Worm (Caenorhabditis elegans) whole organism, L4 larva: ENCODE measurements around the gene crb-1.

ENCODE experiments used
- D1046.2 ChIP-seq: fragments of 200-800 bp; sonication (Bioruptor generic); IDR thresholded peaks from 2 replicates; pipeline ENCODE4 v1.3.6; 2022; ENCODE audit warnings: missing genetic modification characterization, missing compliant biosample characterization
- F10B5.3 ChIP-seq: sonication (generic microtip); optimal IDR thresholded peaks from 2 replicates; lab custom pipeline; 2016; ENCODE audit warnings: mild to moderate bottlenecking, missing genetic modification characterization, missing compliant biosample characterization
- F44E2.7 ChIP-seq: fragments of 200-800 bp; sonication (Bioruptor generic); IDR thresholded peaks from 2 replicates; pipeline ENCODE4 v2.1.2; 2022; ENCODE audit warnings: missing genetic modification characterization, missing compliant biosample characterization
- F49E8.2 ChIP-seq: sonication (generic microtip); optimal IDR thresholded peaks from 2 replicates; lab custom pipeline; 2016; ENCODE audit warnings: missing compliant biosample characterization, mild to moderate bottlenecking, missing genetic modification characterization, borderline replicate concordance
- T26A8.4 ChIP-seq: fragments of 200-800 bp; sonication (Bioruptor generic); IDR thresholded peaks from 2 replicates; pipeline ENCODE4 v1.3.6; 2022; ENCODE audit warnings: missing genetic modification characterization, missing compliant biosample characterization
- Y75B8A.6 ChIP-seq: fragments of 200-800 bp; sonication (Bioruptor generic); IDR thresholded peaks from 2 replicates; pipeline ENCODE4 v1.3.6; 2022; ENCODE audit warnings: missing genetic modification reagents, missing genetic modification characterization, missing compliant biosample characterization
- ZK337.2 ChIP-seq: fragments of 200-800 bp; sonication (Bioruptor generic); IDR thresholded peaks from 2 replicates; pipeline ENCODE4 v1.3.6; 2022; ENCODE audit warnings: missing genetic modification reagents, missing genetic modification characterization, missing compliant biosample characterization
- ceh-62 ChIP-seq: sonication (generic microtip); optimal IDR thresholded peaks from 2 replicates; lab custom pipeline; 2017; ENCODE audit warnings: missing biosample characterization, missing genetic modification characterization
- daf-16 ChIP-seq, 3 experiments: sonication (generic microtip); optimal IDR thresholded peaks; 2 replicates each; lab custom pipeline; 2016 to 2017; ENCODE audit warnings: missing genetic modification characterization in 3 of 3, missing genetic modification reagents in 3 of 3, mild to moderate bottlenecking in 2 of 3, missing compliant biosample characterization in 2 of 3, missing biosample characterization in 1 of 3, moderate library complexity in 1 of 3
- daf-19 ChIP-seq: fragments of 200-800 bp; sonication (Bioruptor generic); conservative IDR thresholded peaks from 2 replicates; pipeline ENCODE4 v1.3.6; 2022; ENCODE audit warnings: missing genetic modification characterization, missing compliant biosample characterization
- fkh-10 ChIP-seq: fragments of 150-350 bp; optimal IDR thresholded peaks from 2 replicates; lab custom pipeline; 2014; ENCODE audit warnings: missing biosample characterization, missing genetic modification reagents, missing genetic modification characterization
- hif-1 ChIP-seq, 2 experiments: sonication (generic microtip); optimal IDR thresholded peaks; 2 replicates each; lab custom pipeline; 2016 to 2017; ENCODE audit warnings: missing compliant biosample characterization in 2 of 2, missing genetic modification characterization in 2 of 2, missing genetic modification reagents in 2 of 2, missing genotype in 2 of 2, mild to moderate bottlenecking in 1 of 2
- hlh-11 ChIP-seq: fragments of 200-800 bp; sonication (Bioruptor generic); optimal IDR thresholded peaks from 2 replicates; lab custom pipeline; 2018; ENCODE audit warnings: mild to moderate bottlenecking, missing genetic modification characterization, missing compliant biosample characterization
- hlh-30 ChIP-seq: sonication (generic microtip); optimal IDR thresholded peaks from 2 replicates; lab custom pipeline; 2017; ENCODE audit warnings: antibody characterized with exemption, mild to moderate bottlenecking, missing genetic modification characterization, missing compliant biosample characterization; ENCODE audit not compliant: insufficient read depth
- lin-13 ChIP-seq: fragments of 150-350 bp; optimal IDR thresholded peaks from 2 replicates; lab custom pipeline; 2014; ENCODE audit warnings: missing biosample characterization, missing genetic modification reagents, missing genetic modification characterization
- lin-15B ChIP-seq: fragments of 150-350 bp; sonication (generic microtip); optimal IDR thresholded peaks from 3 replicates; lab custom pipeline; 2014; ENCODE audit warnings: missing biosample characterization, missing genetic modification characterization
- lsy-2 ChIP-seq, 2 experiments: fragments of 150-350 bp in 1 of 2; sonication (generic microtip) in 1 of 2; optimal IDR thresholded peaks; 2 replicates each; lab custom pipeline; 2014 to 2017; ENCODE audit warnings: missing biosample characterization in 2 of 2, missing genetic modification characterization in 2 of 2
- mdl-1 ChIP-seq, 2 experiments: fragments of 150-350 bp in 1 of 2; sonication (generic microtip) in 1 of 2; optimal IDR thresholded peaks; 2 replicates each; lab custom pipeline; 2014 to 2017; ENCODE audit warnings: missing biosample characterization in 2 of 2, missing genetic modification characterization in 2 of 2
- mes-2 ChIP-seq: sonication (generic microtip); optimal IDR thresholded peaks from 2 replicates; lab custom pipeline; 2016; ENCODE audit warnings: missing genotype, mild to moderate bottlenecking, missing genetic modification characterization, missing compliant biosample characterization; ENCODE audit not compliant: poor library complexity, severe bottlenecking
- mxl-3 ChIP-seq: fragments of 200-800 bp; sonication (Bioruptor generic); optimal IDR thresholded peaks from 2 replicates; lab custom pipeline; 2018; ENCODE audit warnings: mild to moderate bottlenecking, missing genetic modification characterization, missing compliant biosample characterization
- nhr-10 ChIP-seq: fragments of 150-350 bp; optimal IDR thresholded peaks from 2 replicates; lab custom pipeline; 2014; ENCODE audit warnings: missing biosample characterization, missing genetic modification characterization
- nhr-11 ChIP-seq: fragments of 150-350 bp; optimal IDR thresholded peaks from 2 replicates; lab custom pipeline; 2014; ENCODE audit warnings: missing biosample characterization, missing genetic modification characterization
- nhr-25 ChIP-seq: sonication (generic microtip); optimal IDR thresholded peaks from 2 replicates; lab custom pipeline; 2017; ENCODE audit warnings: missing genetic modification characterization, mild to moderate bottlenecking, missing compliant biosample characterization, antibody characterized with exemption, moderate library complexity, borderline replicate concordance; ENCODE audit not compliant: insufficient read depth
- nhr-28 ChIP-seq: fragments of 150-350 bp; optimal IDR thresholded peaks from 2 replicates; lab custom pipeline; 2014; ENCODE audit warnings: missing biosample characterization, missing genetic modification characterization
- nhr-76 ChIP-seq: fragments of 150-350 bp; optimal IDR thresholded peaks from 2 replicates; lab custom pipeline; 2014; ENCODE audit warnings: missing biosample characterization, missing genetic modification characterization
- php-3 ChIP-seq: fragments of 200-800 bp; sonication (Bioruptor generic); IDR thresholded peaks from 2 replicates; pipeline ENCODE4 v1.3.6; 2022; ENCODE audit warnings: missing genetic modification reagents, missing genetic modification characterization, missing compliant biosample characterization
- pqm-1 ChIP-seq: sonication (generic microtip); optimal IDR thresholded peaks from 2 replicates; lab custom pipeline; 2017; ENCODE audit warnings: missing biosample characterization, missing genetic modification characterization
- set-16 ChIP-seq: fragments of 200-800 bp; sonication (Bioruptor generic); IDR thresholded peaks from 2 replicates; pipeline ENCODE4 v1.3.6; 2022; ENCODE audit warnings: missing genetic modification reagents, missing genetic modification characterization, missing compliant biosample characterization
- skn-1 ChIP-seq: fragments of 150-350 bp; optimal IDR thresholded peaks from 2 replicates; lab custom pipeline; 2014; ENCODE audit warnings: missing biosample characterization, missing genetic modification characterization
- tra-1 ChIP-seq: fragments of 200-800 bp; sonication (Bioruptor generic); IDR thresholded peaks from 2 replicates; pipeline ENCODE4 v1.3.6; 2022; ENCODE audit warnings: missing genetic modification reagents, missing genetic modification characterization, missing compliant biosample characterization
- unc-62 ChIP-seq, 3 experiments: fragments of 150-350 bp in 1 of 3; sonication (generic microtip); optimal IDR thresholded peaks in 2 of 3; peaks in 1 of 3; 1 replicate in 1 of 3; 2 replicates in 2 of 3; lab custom pipeline; 2014 to 2017; ENCODE audit warnings: missing biosample characterization in 3 of 3, missing genetic modification characterization in 3 of 3, missing genetic modification reagents in 3 of 3, missing genotype in 1 of 3
- zfp-3 ChIP-seq: fragments of 200-800 bp; sonication (Bioruptor generic); conservative IDR thresholded peaks from 2 replicates; pipeline ENCODE4 v1.3.6; 2022; ENCODE audit warnings: missing genetic modification reagents, missing genetic modification characterization, missing compliant biosample characterization
- zip-11 ChIP-seq: fragments of 200-800 bp; sonication (Bioruptor generic); IDR thresholded peaks from 2 replicates; pipeline ENCODE4 v1.3.6; 2022; ENCODE audit warnings: missing genetic modification characterization, missing compliant biosample characterization
- ztf-11 ChIP-seq: fragments of 150-350 bp; optimal IDR thresholded peaks from 2 replicates; lab custom pipeline; 2014; ENCODE audit warnings: missing biosample characterization, missing genetic modification characterization
- ztf-7 ChIP-seq: fragments of 150-350 bp; optimal IDR thresholded peaks from 2 replicates; lab custom pipeline; 2014; ENCODE audit warnings: missing biosample characterization, missing genetic modification characterization

The crb-1 gene

ce11 chrX:17392182-17392581, 21.6 kb downstream of the crb-1 start (continued):
- no peak for TF ChIP-seq Y75B8A.6 (GFP tag; lab: Robert Waterston, UW)
- peak in 1 of 2 experiments; percentile 33 for TF ChIP-seq daf-16 (GFP tag; optimal IDR thresholded peaks at IDR 0.05; lab: Kevin White, UChicago)
- peak; percentile 55 for TF ChIP-seq daf-16 (tag; optimal IDR thresholded peaks at IDR 0.05; lab: Kevin White, UChicago)
- TF ChIP-seq zip-11 (GFP tag; lab: Robert Waterston, UW) = no peak
- peak in 1 of 2 experiments; percentile 70 for TF ChIP-seq mdl-1 (tag; optimal IDR thresholded peaks at IDR 0.05; lab: Kevin White, UChicago)
- no peak for TF ChIP-seq skn-1 (tag; lab: Kevin White, UChicago)
- TF ChIP-seq T26A8.4 (GFP tag; lab: Robert Waterston, UW) = 0 out of 2 replicates have a peak, but pooled peaks have one; percentile 18
- TF ChIP-seq nhr-25 (tag; lab: Kevin White, UChicago) = peak; percentile 40
- no peak for TF ChIP-seq fkh-10 (GFP tag; lab: Kevin White, UChicago)
- no peak for TF ChIP-seq lin-15B (tag; lab: Kevin White, UChicago)
- TF ChIP-seq F44E2.7 (GFP tag; lab: Robert Waterston, UW) = no peak
- TF ChIP-seq ztf-11 = no peak
- peak; percentile 14 for TF ChIP-seq ztf-7 (tag; lab: Kevin White, UChicago)
- TF ChIP-seq lin-13 (GFP tag; lab: Kevin White, UChicago) = peak; percentile 32
- peak; percentile 37 for TF ChIP-seq pqm-1
- peak; percentile 61 for TF ChIP-seq nhr-11 (tag; lab: Kevin White, UChicago)
- no peak for TF ChIP-seq nhr-10 (tag; lab: Kevin White, UChicago)

- TF ChIP-seq F10B5.3 (tag; lab: Kevin White, UChicago) (no peak), ZK337.2 (GFP tag; lab: Robert Waterston, UW) (no peak), zip-11 (GFP tag; lab: Robert Waterston, UW) (no peak), nhr-25 (tag; lab: Kevin White, UChicago) (no peak), D1046.2 (GFP tag; lab: Robert Waterston, UW) (no peak), skn-1 (tag; lab: Kevin White, UChicago) (no peak), tra-1 (no peak), nhr-76 (no peak), pqm-1 (no peak)
Observed at ce11 chrX:17391515-17391914, 22.3 kb downstream of the crb-1 start, which contains the start of gene F10D7.5. Gene F10D7.5 (minus strand): TSS chrX:17391615.

- no peak for TF ChIP-seq F49E8.2 (tag; lab: Kevin White, UChicago)
- peak; percentile 43 for TF ChIP-seq set-16 (GFP tag; lab: Robert Waterston, UW)
- TF ChIP-seq unc-62 (GFP tag; optimal IDR thresholded peaks at IDR 0.05 in 1 of 2; lab: Kevin White, UChicago) = peak in 1 of 2 experiments; percentile 96
- no peak for TF ChIP-seq unc-62 (tag; optimal IDR thresholded peaks at IDR 0.05; lab: Kevin White, UChicago)
Observed at ce11 chrX:17390531-17390930, 23.3 kb downstream of the crb-1 start.

- TF ChIP-seq php-3 (GFP tag; lab: Robert Waterston, UW) (no peak), daf-16 (GFP tag; optimal IDR thresholded peaks at IDR 0.05; lab: Kevin White, UChicago) (no peak), daf-16 (tag; optimal IDR thresholded peaks at IDR 0.05; lab: Kevin White, UChicago) (peak; percentile 81), nhr-28 (tag; lab: Kevin White, UChicago) (peak; percentile 1), pqm-1 (peak; percentile 53), mdl-1 (tag; optimal IDR thresholded peaks at IDR 0.05; lab: Kevin White, UChicago) (no peak), unc-62 (GFP tag; optimal IDR thresholded peaks at IDR 0.05 in 1 of 2; lab: Kevin White, UChicago) (peak in 1 of 2 experiments; percentile 78), unc-62 (tag; optimal IDR thresholded peaks at IDR 0.05; lab: Kevin White, UChicago) (no peak), daf-19 (no peak)
Observed at ce11 chrX:17386130-17386529, 27.7 kb downstream of the crb-1 start.

- TF ChIP-seq nhr-11 (tag; lab: Kevin White, UChicago) (peak; percentile 80), mxl-3 (GFP tag; lab: Kevin White, UChicago) (no peak), hlh-30 (peak; percentile 46), zfp-3 (GFP tag; lab: Robert Waterston, UW) (no peak), hif-1 (tag; optimal IDR thresholded peaks at IDR 0.05; lab: Kevin White, UChicago) (peak in 1 of 2 experiments; percentile 25), Y75B8A.6 (GFP tag; lab: Robert Waterston, UW) (no peak), lsy-2 (tag; optimal IDR thresholded peaks at IDR 0.05; lab: Kevin White, UChicago) (no peak), pqm-1 (no peak), unc-62 (GFP tag; optimal IDR thresholded peaks at IDR 0.05 in 1 of 2; lab: Kevin White, UChicago) (peak in 1 of 2 experiments; percentile 85), unc-62 (tag; optimal IDR thresholded peaks at IDR 0.05; lab: Kevin White, UChicago) (no peak), mes-2 (tag; lab: Kevin White, UChicago) (no peak), php-3 (GFP tag; lab: Robert Waterston, UW) (no peak), ceh-62 (tag; lab: Kevin White, UChicago) (no peak), daf-16 (GFP tag; optimal IDR thresholded peaks at IDR 0.05; lab: Kevin White, UChicago) (peak in 1 of 2 experiments; percentile 20), daf-16 (tag; optimal IDR thresholded peaks at IDR 0.05; lab: Kevin White, UChicago) (no peak), hlh-11 (tag; lab: Kevin White, UChicago) (peak; percentile 19)
- TF ChIP-seq, all 104 proteins: peak for 6
Observed at ce11 chrX:17385102-17385501, 28.7 kb downstream of the crb-1 start.
